Fruit fly (Drosophila melanogaster): Measurements from ENCODE around the gene CG31675.

DNA sequence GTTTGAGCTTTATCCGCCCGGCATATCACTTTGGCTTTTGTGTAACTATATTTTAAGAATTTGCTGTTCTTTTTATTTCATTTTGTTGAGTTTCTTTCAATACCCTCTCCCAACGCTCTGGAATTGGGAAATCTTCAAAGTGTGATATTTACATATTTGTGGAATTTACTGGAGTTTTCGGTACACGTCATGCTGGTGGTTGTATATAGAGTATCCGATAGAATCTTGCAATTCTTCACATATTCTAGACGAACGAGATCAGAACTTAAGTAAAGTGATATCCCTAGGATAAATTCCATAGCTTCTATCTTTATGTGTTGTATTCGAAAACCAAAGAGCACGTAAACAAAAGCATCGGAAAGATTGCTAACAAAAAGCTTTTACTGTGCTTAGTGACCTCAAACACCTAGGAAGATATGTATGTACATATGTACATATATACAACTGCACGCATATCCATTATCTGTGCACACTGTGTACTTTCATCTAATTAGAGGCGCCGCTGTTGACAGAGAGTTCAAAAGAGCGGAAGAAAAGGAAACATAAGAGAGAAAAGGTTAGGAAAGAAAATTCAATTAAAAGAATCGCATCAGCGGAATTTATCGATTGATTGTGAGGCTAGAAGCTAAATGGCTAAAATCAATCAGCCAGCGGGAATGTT, 29.3 kb downstream of the CG31675 start:
- TF ChIP-seq CG8478 (optimal IDR thresholded peaks at IDR 0.05) (no peak), CTCF (optimal IDR thresholded peaks at IDR 0.05) (no peak)

Data from S2 (cell line).